Fruit fly (Drosophila melanogaster) whole organism, prepupa: ENCODE measurements around the gene CG9240.

Source experiments
- Blimp-1 ChIP-seq: fragments of 200-800 bp; sonication (Bioruptor generic); optimal IDR thresholded peaks from 3 replicates; lab custom pipeline; 2017; ENCODE audit warnings: missing biosample characterization, missing genetic modification characterization, mild to moderate bottlenecking, moderate library complexity, missing genetic modification reagents
- CG10631 ChIP-seq: fragments of 200-800 bp; sonication (Bioruptor generic); optimal IDR thresholded peaks from 2 replicates; lab custom pipeline; 2016; ENCODE audit warnings: missing biosample characterization, missing genetic modification characterization
- CG11902 ChIP-seq: fragments of 200-800 bp; sonication (Bioruptor generic); optimal IDR thresholded peaks from 3 replicates; lab custom pipeline; 2016; ENCODE audit warnings: missing biosample characterization, missing genetic modification characterization
- CG15336 ChIP-seq: fragments of 200-800 bp; sonication (Bioruptor generic); IDR thresholded peaks from 2 replicates; pipeline ENCODE4 v1.3.6; 2022; ENCODE audit warnings: missing biosample characterization, missing genetic modification characterization
- CG1621 ChIP-seq: fragments of 200-800 bp; sonication (Bioruptor generic); optimal IDR thresholded peaks from 3 replicates; lab custom pipeline; 2018; ENCODE audit warnings: missing biosample characterization, mild to moderate bottlenecking, missing genetic modification characterization
- CG31627 ChIP-seq: fragments of 200-800 bp; sonication (Bioruptor generic); optimal IDR thresholded peaks from 3 replicates; lab custom pipeline; 2016; ENCODE audit warnings: missing biosample characterization, missing genetic modification characterization
- CG32006 ChIP-seq: fragments of 200-800 bp; sonication (Bioruptor generic); optimal IDR thresholded peaks from 3 replicates; lab custom pipeline; 2017; ENCODE audit warnings: missing biosample characterization, mild to moderate bottlenecking, missing genetic modification characterization
- CG34406 ChIP-seq: fragments of 200-800 bp; sonication (Bioruptor generic); optimal IDR thresholded peaks from 3 replicates; lab custom pipeline; 2016; ENCODE audit warnings: missing biosample characterization, missing genetic modification characterization
- CG3919 ChIP-seq: fragments of 200-800 bp; sonication (Bioruptor generic); optimal IDR thresholded peaks from 3 replicates; lab custom pipeline; 2016; ENCODE audit warnings: missing biosample characterization, missing genetic modification characterization
- CG6163 ChIP-seq: fragments of 200-800 bp; sonication (Bioruptor generic); IDR thresholded peaks from 3 replicates; pipeline ENCODE4 v1.3.6; 2022; ENCODE audit warnings: missing biosample characterization, missing genetic modification characterization
- CG6808 ChIP-seq: fragments of 200-800 bp; sonication (Bioruptor generic); optimal IDR thresholded peaks from 3 replicates; lab custom pipeline; 2017; ENCODE audit warnings: missing biosample characterization, missing genetic modification characterization, mild to moderate bottlenecking, moderate library complexity, missing genetic modification reagents
- CG6854 ChIP-seq: fragments of 200-800 bp; sonication (Bioruptor generic); optimal IDR thresholded peaks from 2 replicates; lab custom pipeline; 2017; ENCODE audit warnings: missing biosample characterization, mild to moderate bottlenecking, missing genetic modification characterization
- CG8119 ChIP-seq: fragments of 200-800 bp; sonication (Bioruptor generic); IDR thresholded peaks from 3 replicates; pipeline ENCODE4 v1.3.6; 2022; ENCODE audit warnings: missing biosample characterization, missing genetic modification characterization
- CG8632 ChIP-seq: fragments of 200-800 bp; sonication (Bioruptor generic); optimal IDR thresholded peaks from 3 replicates; lab custom pipeline; 2016; ENCODE audit warnings: missing biosample characterization, missing genetic modification characterization
- CG9139 ChIP-seq: fragments of 200-800 bp; sonication (Bioruptor generic); optimal IDR thresholded peaks from 3 replicates; lab custom pipeline; 2017; ENCODE audit warnings: missing biosample characterization, mild to moderate bottlenecking, missing genetic modification characterization
- Eip75B ChIP-seq: fragments of 200-800 bp; sonication (Bioruptor generic); optimal IDR thresholded peaks from 3 replicates; lab custom pipeline; 2016; ENCODE audit warnings: missing biosample characterization, missing genetic modification characterization
- Eip93F ChIP-seq: fragments of 200-800 bp; sonication (Bioruptor generic); optimal IDR thresholded peaks from 2 replicates; lab custom pipeline; 2016; ENCODE audit warnings: missing biosample characterization, mild to moderate bottlenecking, missing genetic modification characterization
- Ets96B ChIP-seq: fragments of 200-800 bp; optimal IDR thresholded peaks from 2 replicates; lab custom pipeline; 2019; ENCODE audit warnings: missing biosample characterization, mild to moderate bottlenecking, missing genetic modification characterization, moderate library complexity
- Hr38 ChIP-seq: sonication (Bioruptor generic); optimal IDR thresholded peaks from 2 replicates; lab custom pipeline; 2016; ENCODE audit warnings: missing biosample characterization, missing genetic modification characterization
- Hr39 ChIP-seq: fragments of 200-800 bp; sonication (Bioruptor generic); optimal IDR thresholded peaks from 2 replicates; lab custom pipeline; 2016; ENCODE audit warnings: missing biosample characterization, missing genetic modification characterization
- Hr4 ChIP-seq: fragments of 200-800 bp; sonication (Bioruptor generic); optimal IDR thresholded peaks from 3 replicates; lab custom pipeline; 2016; ENCODE audit warnings: missing biosample characterization, missing genetic modification characterization
- Met ChIP-seq: fragments of 200-800 bp; sonication (Bioruptor generic); optimal IDR thresholded peaks from 3 replicates; lab custom pipeline; 2016; ENCODE audit warnings: missing biosample characterization, missing genetic modification characterization
- OdsH ChIP-seq: fragments of 200-800 bp; sonication (Bioruptor generic); optimal IDR thresholded peaks from 3 replicates; lab custom pipeline; 2016; ENCODE audit warnings: missing biosample characterization, missing genetic modification characterization
- Sox15 ChIP-seq: fragments of 200-800 bp; sonication (Bioruptor generic); optimal IDR thresholded peaks from 3 replicates; lab custom pipeline; 2016; ENCODE audit warnings: missing biosample characterization, missing genetic modification characterization
- achi ChIP-seq: fragments of 200-800 bp; sonication (Bioruptor generic); optimal IDR thresholded peaks from 3 replicates; lab custom pipeline; 2016; ENCODE audit warnings: missing biosample characterization, missing genetic modification characterization
- acj6 ChIP-seq: fragments of 200-800 bp; sonication (Bioruptor generic); optimal IDR thresholded peaks from 3 replicates; lab custom pipeline; 2016; ENCODE audit warnings: missing biosample characterization, missing genetic modification characterization
- cyc ChIP-seq: fragments of 200-800 bp; sonication (Bioruptor generic); optimal IDR thresholded peaks from 3 replicates; lab custom pipeline; 2016; ENCODE audit warnings: missing biosample characterization, missing genetic modification characterization
- eg ChIP-seq: fragments of 200-800 bp; sonication (Bioruptor generic); IDR thresholded peaks from 3 replicates; pipeline ENCODE4 v1.3.6; 2022; ENCODE audit warnings: missing biosample characterization, missing genetic modification characterization
- esn ChIP-seq: fragments of 200-800 bp; sonication (Bioruptor generic); optimal IDR thresholded peaks from 2 replicates; lab custom pipeline; 2016; ENCODE audit warnings: missing biosample characterization, mild to moderate bottlenecking, missing genetic modification characterization, moderate library complexity
- fd59A ChIP-seq: fragments of 200-800 bp; sonication (Bioruptor generic); optimal IDR thresholded peaks from 2 replicates; lab custom pipeline; 2017; ENCODE audit warnings: missing biosample characterization, mild to moderate bottlenecking, missing genetic modification characterization, missing genetic modification reagents
- fd85E ChIP-seq: fragments of 200-800 bp; sonication (Bioruptor generic); optimal IDR thresholded peaks from 3 replicates; lab custom pipeline; 2016; ENCODE audit warnings: missing biosample characterization, missing genetic modification characterization
- fkh ChIP-seq: fragments of 200-800 bp; sonication (Bioruptor generic); optimal IDR thresholded peaks from 3 replicates; lab custom pipeline; 2017; ENCODE audit warnings: missing biosample characterization, mild to moderate bottlenecking, missing genetic modification characterization, moderate library complexity
- lz ChIP-seq: fragments of 200-800 bp; sonication (Bioruptor generic); optimal IDR thresholded peaks from 3 replicates; lab custom pipeline; 2016; ENCODE audit warnings: missing biosample characterization, missing genetic modification characterization
- pdm3 ChIP-seq: fragments of 200-800 bp; sonication (Bioruptor generic); optimal IDR thresholded peaks from 3 replicates; lab custom pipeline; 2016; ENCODE audit warnings: missing biosample characterization, missing genetic modification characterization
- spab ChIP-seq: fragments of 200-800 bp; sonication (Bioruptor generic); optimal IDR thresholded peaks from 2 replicates; lab custom pipeline; 2017; ENCODE audit warnings: missing biosample characterization, mild to moderate bottlenecking, missing genetic modification characterization, missing genetic modification reagents
- ss ChIP-seq, 2 experiments: fragments of 200-800 bp; sonication (Bioruptor generic); optimal IDR thresholded peaks; 2 replicates in 1 of 2; 3 replicates in 1 of 2; lab custom pipeline; 2017 to 2018; ENCODE audit warnings: mild to moderate bottlenecking in 2 of 2, missing biosample characterization in 2 of 2, missing genetic modification characterization in 2 of 2, moderate library complexity in 1 of 2
- svp ChIP-seq: fragments of 200-800 bp; sonication (Bioruptor generic); peaks from one replicate; lab custom pipeline; 2016; ENCODE audit warnings: missing biosample characterization, missing genetic modification characterization
- topi ChIP-seq: fragments of 200-800 bp; sonication (Bioruptor generic); optimal IDR thresholded peaks from 3 replicates; lab custom pipeline; 2016; ENCODE audit warnings: missing biosample characterization, missing genetic modification characterization

CG9240 gene

DNA sequence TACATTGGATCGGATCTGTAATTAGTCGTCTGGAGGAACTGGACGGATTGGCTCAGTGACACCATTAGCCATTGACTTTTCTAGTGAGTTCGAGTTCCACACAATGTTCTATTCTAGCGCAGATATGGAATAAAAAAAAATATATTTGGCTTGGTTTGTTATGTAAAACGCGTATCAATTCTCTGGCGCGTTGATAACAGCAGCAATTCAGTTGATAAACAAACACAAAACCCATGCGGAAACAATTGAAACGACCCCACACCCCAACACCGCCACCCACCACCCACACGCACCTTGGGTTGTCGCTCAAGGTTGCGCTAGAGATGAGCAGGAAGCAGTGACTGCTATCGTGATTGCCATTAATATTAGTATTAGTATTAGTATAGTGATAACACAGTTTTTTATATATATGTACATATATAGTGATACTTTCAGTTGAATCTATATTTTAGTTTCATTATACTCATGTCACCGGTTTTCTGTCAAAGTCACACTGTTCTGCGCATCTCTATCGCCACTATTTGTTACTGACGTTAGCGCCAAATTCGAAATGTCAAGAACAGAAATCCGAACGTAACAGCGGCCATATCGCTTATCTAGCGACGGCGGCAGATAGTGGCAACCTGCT lies 3.4 kb downstream of the CG9240 start (continued):
- TF ChIP-seq Ets96B (tag; lab: Kevin White, UChicago) (peak; percentile 86), Blimp-1 (peak; percentile 66), CG6808 (peak; percentile 78), esn (GFP tag; lab: Kevin White, UChicago) (peak; percentile 82), acj6 (GFP tag; lab: Kevin White, UChicago) (peak; percentile 84), CG3919 (GFP tag; lab: Kevin White, UChicago) (peak; percentile 88), CG34406 (GFP tag; lab: Kevin White, UChicago) (peak; percentile 78), fd85E (GFP tag; lab: Kevin White, UChicago) (no peak), fd59A (GFP tag; lab: Kevin White, UChicago) (peak; percentile 67), CG11902 (peak; percentile 78), CG32006 (peak; percentile 86), Eip75B (GFP tag; lab: Kevin White, UChicago) (peak; percentile 73), spab (GFP tag; lab: Kevin White, UChicago) (peak; percentile 78), topi (GFP tag; lab: Kevin White, UChicago) (peak; percentile 73), Hr4 (GFP tag; lab: Kevin White, UChicago) (peak; percentile 67), fkh (GFP tag; lab: Kevin White, UChicago) (peak; percentile 89), CG15336 (peak; percentile 83)

DNA sequence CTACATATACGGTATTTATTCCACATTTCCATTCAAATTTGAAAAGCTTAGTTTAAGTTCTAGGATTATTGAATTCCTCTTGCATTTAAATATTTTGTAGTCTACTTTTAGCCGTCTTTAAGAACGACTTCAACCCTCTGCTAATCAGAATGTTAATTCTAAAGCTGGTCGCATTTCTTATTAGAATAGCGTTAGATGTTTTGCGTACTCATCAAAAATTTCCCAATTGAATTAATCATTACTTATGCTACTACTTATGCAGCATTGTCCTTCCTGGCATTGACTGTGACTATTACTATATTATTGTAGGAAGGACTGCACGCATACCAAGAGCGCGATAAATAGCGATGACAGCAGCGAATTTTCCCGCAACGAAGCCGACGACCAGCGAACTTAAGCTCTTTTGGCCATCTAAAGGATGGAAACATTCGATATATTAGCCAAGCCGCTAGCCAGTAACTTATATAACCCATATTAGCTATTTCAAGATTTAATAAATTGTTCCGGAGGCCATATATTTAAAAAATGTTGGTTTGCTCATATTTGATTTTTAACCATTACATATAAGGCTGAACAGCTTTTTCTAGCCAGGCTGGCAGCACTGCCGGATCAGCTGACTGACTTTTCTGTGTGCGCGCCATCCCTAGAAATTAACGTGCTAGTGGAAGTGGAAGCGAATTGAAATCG lies 4.1 kb downstream of the CG9240 start, which contains the start of gene CG8128:
TSS of gene CG8128 (plus strand) at position 641 of the 687 bp plus-strand sequence.
- no peak for TF ChIP-seq CG10631 (GFP tag; lab: Kevin White, UChicago)
- TF ChIP-seq CG31627 (GFP tag; lab: Kevin White, UChicago) = peak; percentile 6
- peak; percentile 13 for TF ChIP-seq Met (GFP tag; lab: Kevin White, UChicago)
- no peak for TF ChIP-seq OdsH (GFP tag; lab: Kevin White, UChicago)
- TF ChIP-seq CG32006 = no peak
- peak; percentile 28 for TF ChIP-seq pdm3 (GFP tag; lab: Kevin White, UChicago)
- TF ChIP-seq Hr39 = peak; percentile 19
- peak; percentile 8 for TF ChIP-seq lz (GFP tag; lab: Kevin White, UChicago)
- peak; percentile 6 for TF ChIP-seq esn (GFP tag; lab: Kevin White, UChicago)
- peak; percentile 58 for TF ChIP-seq svp (GFP tag; lab: Kevin White, UChicago)
- no peak for TF ChIP-seq achi
- no peak for TF ChIP-seq Sox15 (GFP tag; lab: Kevin White, UChicago)

DNA sequence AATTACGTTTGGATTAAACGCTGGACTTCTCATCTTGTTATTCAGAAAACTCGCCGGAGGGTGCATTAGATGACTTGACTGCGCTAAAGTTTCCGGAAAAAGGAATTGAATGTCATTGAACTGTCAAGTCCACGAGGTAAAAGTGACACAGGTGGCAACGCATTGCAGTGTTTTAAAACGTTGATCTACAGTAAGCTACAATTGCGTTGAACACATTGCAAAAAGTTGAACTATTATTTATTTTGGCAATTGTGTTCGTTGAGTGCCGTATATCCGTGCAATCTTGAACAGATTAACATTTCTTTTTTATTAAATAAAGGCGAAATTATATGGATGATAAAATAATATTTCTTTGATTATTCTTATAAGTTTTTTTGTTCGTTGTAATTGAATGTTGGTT lies 12.3 kb downstream of the CG9240 start, which contains the start of gene CG15599:
TSS of gene CG15599 (minus strand) at position 101 of the 400 bp plus-strand sequence.
- TF ChIP-seq CG1621 (no peak), Eip93F (no peak), CG15336 (no peak), Ets96B (tag; lab: Kevin White, UChicago) (no peak), cyc (GFP tag; lab: Kevin White, UChicago) (no peak), CG32006 (no peak), CG6854 (GFP tag; lab: Kevin White, UChicago) (no peak), eg (no peak), acj6 (GFP tag; lab: Kevin White, UChicago) (no peak), CG8632 (GFP tag; lab: Kevin White, UChicago) (no peak), CG9139 (no peak), CG6163 (GFP tag; lab: Robert Waterston, UW) (no peak), spab (GFP tag; lab: Kevin White, UChicago) (no peak), Hr38 (GFP tag; lab: Kevin White, UChicago) (no peak), CG10631 (GFP tag; lab: Kevin White, UChicago) (no peak), ss (GFP tag; optimal IDR thresholded peaks at IDR 0.05; lab: Kevin White, UChicago) (no peak), CG8119 (GFP tag; lab: Robert Waterston, UW) (no peak), fd59A (GFP tag; lab: Kevin White, UChicago) (no peak)
